Fruit fly (Drosophila melanogaster) whole organism, embryonic: ENCODE measurements around the gene SpdS.

Source experiments
- Abd-B ChIP-seq: fragments of 200-800 bp; sonication (Bioruptor generic); optimal IDR thresholded peaks from 2 replicates; lab custom pipeline; 2018; ENCODE audit warnings: missing biosample characterization, mild to moderate bottlenecking, missing genetic modification characterization, moderate library complexity
- CG10147 ChIP-seq: fragments of 200-800 bp; sonication (Bioruptor generic); optimal IDR thresholded peaks from 2 replicates; lab custom pipeline; 2019; ENCODE audit warnings: missing biosample characterization, mild to moderate bottlenecking, missing genetic modification characterization, moderate library complexity
- CG11398 ChIP-seq: fragments of 200-800 bp; sonication (Bioruptor generic); optimal IDR thresholded peaks from 2 replicates; lab custom pipeline; 2016; ENCODE audit warnings: missing biosample characterization, missing genetic modification characterization
- CG12104 ChIP-seq: fragments of 200-800 bp; sonication (Bioruptor generic); optimal IDR thresholded peaks from 3 replicates; lab custom pipeline; 2016; ENCODE audit warnings: missing biosample characterization, missing genetic modification characterization
- CG12769 ChIP-seq: fragments of 200-800 bp; sonication (Bioruptor generic); optimal IDR thresholded peaks from 2 replicates; lab custom pipeline; 2019; ENCODE audit warnings: missing biosample characterization, mild to moderate bottlenecking, missing genetic modification characterization, moderate library complexity
- CG13624 ChIP-seq: fragments of 200-800 bp; sonication (Bioruptor generic); optimal IDR thresholded peaks from 2 replicates; lab custom pipeline; 2016; ENCODE audit warnings: missing biosample characterization, missing genetic modification characterization
- CG1603 ChIP-seq: fragments of 200-800 bp; sonication (Bioruptor generic); optimal IDR thresholded peaks from 2 replicates; lab custom pipeline; 2019; ENCODE audit warnings: missing biosample characterization, mild to moderate bottlenecking, missing genetic modification characterization, moderate library complexity
- CG16779 ChIP-seq: fragments of 200-800 bp; sonication (Bioruptor generic); IDR thresholded peaks from 2 replicates; pipeline ENCODE4 v1.3.6; 2022; ENCODE audit warnings: missing biosample characterization, missing genetic modification characterization
- CG18262 ChIP-seq: fragments of 200-800 bp; optimal IDR thresholded peaks from 3 replicates; lab custom pipeline; 2019; ENCODE audit warnings: missing biosample characterization, mild to moderate bottlenecking, missing genetic modification characterization, moderate library complexity
- CG2120 ChIP-seq: fragments of 200-800 bp; sonication (Bioruptor generic); optimal IDR thresholded peaks from 3 replicates; lab custom pipeline; 2016; ENCODE audit warnings: missing biosample characterization, missing genetic modification characterization
- CG30020 ChIP-seq: fragments of 200-800 bp; optimal IDR thresholded peaks from 2 replicates; lab custom pipeline; 2019; ENCODE audit warnings: missing biosample characterization, mild to moderate bottlenecking, missing genetic modification characterization, moderate library complexity
- CG31441 ChIP-seq: fragments of 200-800 bp; sonication (Bioruptor generic); IDR thresholded peaks from 2 replicates; pipeline ENCODE4 v1.3.6; 2022; ENCODE audit warnings: missing biosample characterization, missing genetic modification characterization
- CG32532 ChIP-seq: fragments of 200-800 bp; sonication (Bioruptor generic); IDR thresholded peaks from 2 replicates; pipeline ENCODE4 v1.3.6; 2022; ENCODE audit warnings: missing biosample characterization, missing genetic modification characterization
- CG4328 ChIP-seq: fragments of 200-800 bp; sonication (Bioruptor generic); optimal IDR thresholded peaks from 3 replicates; lab custom pipeline; 2017; ENCODE audit warnings: missing biosample characterization, missing genetic modification reagents, missing genetic modification characterization
- CG7786 ChIP-seq: fragments of 200-800 bp; sonication (Bioruptor generic); optimal IDR thresholded peaks from 2 replicates; lab custom pipeline; 2016; ENCODE audit warnings: missing biosample characterization, missing genetic modification characterization
- CG7928 ChIP-seq: fragments of 200-800 bp; sonication (Bioruptor generic); optimal IDR thresholded peaks from 2 replicates; lab custom pipeline; 2017; ENCODE audit warnings: missing biosample characterization, mild to moderate bottlenecking, missing genetic modification characterization
- CG8281 ChIP-seq: fragments of 200-800 bp; sonication (Bioruptor generic); optimal IDR thresholded peaks from 2 replicates; lab custom pipeline; 2018; ENCODE audit warnings: missing biosample characterization, mild to moderate bottlenecking, missing genetic modification characterization, moderate library complexity
- CG8290 ChIP-seq, 3 experiments: fragments of 200-800 bp; sonication (Bioruptor generic); optimal IDR thresholded peaks; 2 replicates each; lab custom pipeline; 2016 to 2019; ENCODE audit warnings: missing biosample characterization in 3 of 3, missing genetic modification characterization in 3 of 3, mild to moderate bottlenecking in 2 of 3, moderate library complexity in 1 of 3
- CG9932 ChIP-seq: fragments of 200-800 bp; sonication (Bioruptor generic); IDR thresholded peaks from 2 replicates; pipeline ENCODE4 v1.3.6; 2022; ENCODE audit warnings: missing biosample characterization, missing genetic modification characterization
- Dad ChIP-seq: fragments of 200-800 bp; sonication (Bioruptor generic); optimal IDR thresholded peaks from 3 replicates; lab custom pipeline; 2016; ENCODE audit warnings: missing biosample characterization, missing genetic modification characterization
- H2.0 ChIP-seq: fragments of 200-800 bp; sonication (Bioruptor generic); IDR thresholded peaks from 2 replicates; pipeline ENCODE4 v1.3.6; 2022; ENCODE audit warnings: missing biosample characterization, missing genetic modification characterization
- HHEX ChIP-seq: fragments of 200-800 bp; sonication (Bioruptor generic); optimal IDR thresholded peaks from 3 replicates; lab custom pipeline; 2017; ENCODE audit warnings: missing biosample characterization, mild to moderate bottlenecking, missing genetic modification characterization, missing genetic modification reagents
- Hand ChIP-seq: fragments of 200-800 bp; sonication (Bioruptor generic); optimal IDR thresholded peaks from 2 replicates; lab custom pipeline; 2017; ENCODE audit warnings: mild to moderate bottlenecking, missing biosample characterization, missing genetic modification reagents, missing genetic modification characterization
- Hmr ChIP-seq: fragments of 200-800 bp; sonication (Bioruptor generic); optimal IDR thresholded peaks from 3 replicates; lab custom pipeline; 2017; ENCODE audit warnings: mild to moderate bottlenecking, missing biosample characterization, missing genetic modification reagents, missing genetic modification characterization
- Hr51 ChIP-seq, 2 experiments: fragments of 200-800 bp; sonication (Bioruptor generic); optimal IDR thresholded peaks; 2 replicates in 1 of 2; 3 replicates in 1 of 2; lab custom pipeline; 2016 to 2018; ENCODE audit warnings: missing biosample characterization in 2 of 2, missing genetic modification characterization in 2 of 2, mild to moderate bottlenecking in 1 of 2, moderate library complexity in 1 of 2
- Hr78 ChIP-seq, 2 experiments: fragments of 200-800 bp in 1 of 2; fragments of >200 bp in 1 of 2; sonication (Bioruptor generic) in 1 of 2; optimal IDR thresholded peaks; 2 replicates each; lab custom pipeline; 2017 to 2019; ENCODE audit warnings: missing biosample characterization in 2 of 2, missing genetic modification characterization in 2 of 2, mild to moderate bottlenecking in 1 of 2, moderate library complexity in 1 of 2
- MBD-R2 ChIP-seq: fragments of 200-800 bp; sonication (Bioruptor generic); IDR thresholded peaks from 2 replicates; pipeline ENCODE4 v1.3.6; 2022; ENCODE audit warnings: missing biosample characterization, missing genetic modification characterization
- NfI ChIP-seq: fragments of 200-800 bp; sonication (Bioruptor generic); optimal IDR thresholded peaks from 3 replicates; lab custom pipeline; 2018; ENCODE audit warnings: missing biosample characterization, mild to moderate bottlenecking, missing genetic modification characterization, moderate library complexity
- Sox102F ChIP-seq: fragments of 200-800 bp; sonication (Bioruptor generic); optimal IDR thresholded peaks from 2 replicates; lab custom pipeline; 2018; ENCODE audit warnings: missing biosample characterization, mild to moderate bottlenecking, missing genetic modification characterization, moderate library complexity
- amos ChIP-seq: fragments of 200-800 bp; sonication (Bioruptor generic); IDR thresholded peaks from 2 replicates; pipeline ENCODE4 v1.3.6; 2022; ENCODE audit warnings: missing biosample characterization, missing genetic modification characterization; ENCODE audit not compliant: partially characterized antibody
- ara ChIP-seq: fragments of 200-800 bp; sonication (Bioruptor generic); IDR thresholded peaks from 2 replicates; pipeline ENCODE4 v1.3.6; 2022; ENCODE audit warnings: missing biosample characterization, missing genetic modification characterization
- cg ChIP-seq: fragments of 200-800 bp; sonication (Bioruptor generic); optimal IDR thresholded peaks from 3 replicates; lab custom pipeline; 2019; ENCODE audit warnings: missing biosample characterization, mild to moderate bottlenecking, missing genetic modification characterization, moderate library complexity
- chinmo ChIP-seq: fragments of 200-800 bp; sonication (Bioruptor generic); IDR thresholded peaks from 4 replicates; pipeline ENCODE4 v1.3.6; 2022; ENCODE audit warnings: missing biosample characterization, missing genetic modification characterization; ENCODE audit not compliant: partially characterized antibody
- ewg ChIP-seq: fragments of 200-800 bp; sonication (Bioruptor generic); optimal IDR thresholded peaks from 3 replicates; lab custom pipeline; 2017; ENCODE audit warnings: mild to moderate bottlenecking, missing biosample characterization, missing genetic modification reagents, missing genetic modification characterization
- fd3F ChIP-seq: fragments of 200-800 bp; sonication (Bioruptor generic); optimal IDR thresholded peaks from 2 replicates; lab custom pipeline; 2018; ENCODE audit warnings: missing biosample characterization, mild to moderate bottlenecking, missing genetic modification characterization, moderate library complexity
- gem ChIP-seq: fragments of 200-800 bp; sonication (Bioruptor generic); optimal IDR thresholded peaks from 2 replicates; lab custom pipeline; 2019; ENCODE audit warnings: missing biosample characterization, mild to moderate bottlenecking, missing genetic modification characterization, moderate library complexity
- gsb-n ChIP-seq: fragments of 200-800 bp; sonication (Bioruptor generic); optimal IDR thresholded peaks from 3 replicates; lab custom pipeline; 2018; ENCODE audit warnings: missing biosample characterization, mild to moderate bottlenecking, missing genetic modification characterization
- ham ChIP-seq: fragments of 200-800 bp; sonication (Bioruptor generic); IDR thresholded peaks from 2 replicates; pipeline ENCODE4 v1.3.6; 2022; ENCODE audit warnings: missing biosample characterization, missing genetic modification characterization
- her ChIP-seq: fragments of 200-800 bp; sonication (Bioruptor generic); optimal IDR thresholded peaks from 2 replicates; lab custom pipeline; 2016; ENCODE audit warnings: missing biosample characterization, missing genetic modification characterization
- lola ChIP-seq, 3 experiments: fragments of >200 bp in 2 of 3; fragments of 200-800 bp in 1 of 3; sonication (Bioruptor generic) in 1 of 3; optimal IDR thresholded peaks; 2 replicates each; lab custom pipeline; 2017 to 2019; ENCODE audit warnings: missing biosample characterization in 3 of 3, missing genetic modification characterization in 3 of 3, mild to moderate bottlenecking in 1 of 3, moderate library complexity in 1 of 3
- otp ChIP-seq: fragments of 200-800 bp; sonication (Bioruptor generic); IDR thresholded peaks from 3 replicates; pipeline ENCODE4, ENCODE4 v1.3.6; 2022; ENCODE audit warnings: missing biosample characterization, missing genetic modification characterization
- psq ChIP-seq: fragments of 200-800 bp; sonication (Bioruptor generic); optimal IDR thresholded peaks from 2 replicates; lab custom pipeline; 2017; ENCODE audit warnings: missing biosample characterization, missing genetic modification characterization
- row ChIP-seq: fragments of 200-800 bp; sonication (Bioruptor generic); IDR thresholded peaks from 3 replicates; pipeline ENCODE4 v1.3.6; 2022; ENCODE audit warnings: missing biosample characterization, missing genetic modification characterization
- sisA ChIP-seq: fragments of 200-800 bp; sonication (Bioruptor generic); IDR thresholded peaks from 2 replicates; pipeline ENCODE4 v1.3.6; 2022; ENCODE audit warnings: missing biosample characterization, missing genetic modification characterization
- slp2 ChIP-seq: fragments of 200-800 bp; sonication (Bioruptor generic); optimal IDR thresholded peaks from 2 replicates; lab custom pipeline; 2016; ENCODE audit warnings: missing biosample characterization, missing genetic modification characterization
- tap ChIP-seq: fragments of 200-800 bp; optimal IDR thresholded peaks from 3 replicates; lab custom pipeline; 2019; ENCODE audit warnings: missing biosample characterization, mild to moderate bottlenecking, missing genetic modification characterization, moderate library complexity
- tx ChIP-seq: fragments of 200-800 bp; sonication (Bioruptor generic); optimal IDR thresholded peaks from 2 replicates; lab custom pipeline; 2016; ENCODE audit warnings: missing biosample characterization, missing genetic modification characterization
- z ChIP-seq: fragments of 200-800 bp; sonication (Bioruptor generic); IDR thresholded peaks from 3 replicates; pipeline ENCODE4 v1.3.6; 2022; ENCODE audit warnings: missing biosample characterization, missing genetic modification characterization
- zf30C ChIP-seq: fragments of 200-800 bp; sonication (Bioruptor generic); optimal IDR thresholded peaks from 3 replicates; lab custom pipeline; 2018; ENCODE audit warnings: missing biosample characterization, mild to moderate bottlenecking, missing genetic modification characterization
- zfh2 ChIP-seq: fragments of 200-800 bp; sonication (Bioruptor generic); optimal IDR thresholded peaks from 2 replicates; lab custom pipeline; 2016; ENCODE audit warnings: missing biosample characterization, missing genetic modification characterization

The SpdS gene

DNA sequence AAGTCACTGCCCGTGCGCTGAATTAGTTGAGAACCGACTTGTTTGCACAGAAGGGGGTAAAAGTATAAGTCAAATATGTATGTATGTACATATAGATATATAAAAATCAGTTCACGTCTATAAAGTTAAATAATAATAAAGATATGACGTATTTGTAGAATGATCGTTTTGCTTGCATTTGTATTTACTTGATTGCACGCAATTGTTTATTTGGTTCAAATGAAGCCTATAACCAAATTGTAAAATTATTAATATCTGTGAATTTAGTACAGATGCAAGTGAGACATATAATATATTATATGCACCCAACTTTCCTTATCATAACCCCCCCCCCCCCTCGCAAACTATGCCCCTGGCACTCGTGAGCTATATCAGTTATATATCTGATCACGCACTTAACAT lies 30.9 kb upstream of the SpdS start (continued):
- peak; percentile 57 for TF ChIP-seq gem (tag; lab: Kevin White, UChicago)
- TF ChIP-seq Dad (GFP tag; lab: Kevin White, UChicago) = no peak
- no peak for TF ChIP-seq CG16779
- TF ChIP-seq tx = no peak
- TF ChIP-seq NfI (GFP tag; lab: Kevin White, UChicago) = peak; percentile 2
- TF ChIP-seq chinmo (GFP tag; lab: Robert Waterston, UW) = no peak
- TF ChIP-seq CG4328 = peak; percentile 28
- peak; percentile 29 for TF ChIP-seq CG1603 (tag; lab: Kevin White, UChicago)
- no peak for TF ChIP-seq CG11398 (GFP tag; lab: Kevin White, UChicago)
- TF ChIP-seq Sox102F (GFP tag; lab: Kevin White, UChicago) = peak; percentile 23
- TF ChIP-seq her (GFP tag; lab: Kevin White, UChicago) = no peak
- peak; percentile 62 for TF ChIP-seq CG10147 (GFP tag; lab: Kevin White, UChicago)
- TF ChIP-seq row (GFP tag; lab: Robert Waterston, UW) = 0 out of 3 replicates have a peak, but pooled peaks have one; percentile 14
- no peak for TF ChIP-seq zf30C (GFP tag; lab: Kevin White, UChicago)
- TF ChIP-seq Hmr = peak; percentile 65
- TF ChIP-seq CG8290 (GFP tag; optimal IDR thresholded peaks at IDR 0.05; lab: Kevin White, UChicago) = no peak
- TF ChIP-seq CG8290 (tag; optimal IDR thresholded peaks at IDR 0.05; lab: Kevin White, UChicago) = peak in 1 of 2 experiments; percentile 0
- TF ChIP-seq fd3F (GFP tag; lab: Kevin White, UChicago) = peak; percentile 32
- peak in 1 of 2 experiments; percentile 9 for TF ChIP-seq Hr51 (GFP tag; optimal IDR thresholded peaks at IDR 0.05; lab: Kevin White, UChicago)
- TF ChIP-seq CG2120 (GFP tag; lab: Kevin White, UChicago) = peak; percentile 63
- TF ChIP-seq gsb-n (tag; lab: Kevin White, UChicago) = peak; percentile 16
- TF ChIP-seq slp2 (GFP tag; lab: Kevin White, UChicago) = no peak
- no peak for TF ChIP-seq ham (GFP tag; lab: Robert Waterston, UW)
- TF ChIP-seq CG9932 (GFP tag; lab: Robert Waterston, UW) = peak; percentile 66
- TF ChIP-seq Hand (GFP tag; lab: Kevin White, UChicago) = peak; percentile 57
- TF ChIP-seq CG12769 (tag; lab: Kevin White, UChicago) = peak; percentile 29
- TF ChIP-seq CG13624 (GFP tag; lab: Kevin White, UChicago) = peak; percentile 33
- TF ChIP-seq cg (GFP tag; lab: Kevin White, UChicago) = no peak
- peak; percentile 56 for TF ChIP-seq CG18262 (tag; lab: Kevin White, UChicago)
- peak; percentile 37 for TF ChIP-seq CG7928
- peak; percentile 11; the same call in 1 of the 2 replicates for TF ChIP-seq MBD-R2 (GFP tag; lab: Robert Waterston, UW)
- no peak for TF ChIP-seq Abd-B
- TF ChIP-seq ewg (GFP tag; lab: Kevin White, UChicago) = no peak
- TF ChIP-seq CG31441 (GFP tag; lab: Robert Waterston, UW) = peak; percentile 50
- TF ChIP-seq amos (GFP tag; lab: Robert Waterston, UW) = no peak
- TF ChIP-seq otp (GFP tag; lab: Robert Waterston, UW) = no peak
- no peak for TF ChIP-seq sisA (GFP tag; lab: Robert Waterston, UW)
- no peak for TF ChIP-seq CG7786 (GFP tag; lab: Kevin White, UChicago)
- TF ChIP-seq CG12104 (GFP tag; lab: Kevin White, UChicago) = peak; percentile 40
- peak in 1 of 3 experiments; percentile 8 for TF ChIP-seq lola (GFP tag; optimal IDR thresholded peaks at IDR 0.05; lab: Kevin White, UChicago)
- no peak for TF ChIP-seq psq
- TF ChIP-seq HHEX (GFP tag; lab: Kevin White, UChicago) = peak; percentile 55
- no peak for TF ChIP-seq H2.0
- peak; percentile 57 for TF ChIP-seq CG32532 (GFP tag; lab: Robert Waterston, UW)
- TF ChIP-seq CG30020 = no peak
- TF ChIP-seq CG8281 = peak; percentile 24
- peak; percentile 30 for TF ChIP-seq tap
- TF ChIP-seq zfh2 = no peak
- TF ChIP-seq Hr78 (GFP tag; optimal IDR thresholded peaks at IDR 0.05; lab: Kevin White, UChicago) = no peak
- no peak for TF ChIP-seq ara
- TF ChIP-seq z (GFP tag; lab: Robert Waterston, UW) = no peak
